Fruit fly (Drosophila melanogaster): ENCODE data around the gene edin.

edin gene

DNA sequence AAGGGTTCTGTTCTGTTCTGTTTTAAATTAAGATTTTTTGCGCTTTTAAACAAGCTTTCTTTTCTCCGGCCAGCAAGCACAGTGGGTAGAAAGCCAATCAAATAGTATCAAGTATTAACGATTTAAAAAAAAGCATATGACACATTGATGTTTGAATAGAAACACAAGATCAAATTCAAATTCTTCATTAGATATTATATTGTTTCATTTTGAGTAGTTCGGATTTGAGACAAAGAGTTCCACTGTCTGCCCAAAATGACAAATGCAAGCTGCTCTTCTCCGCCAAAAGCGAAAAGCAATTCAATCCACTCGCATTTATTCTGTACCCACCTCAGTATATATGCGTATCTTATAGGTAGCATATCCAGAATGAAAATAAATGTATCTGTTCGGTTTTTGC is 7.6 kb downstream of the edin start (continued):
- TF ChIP-seq topi (GFP tag; optimal IDR thresholded peaks at IDR 0.05), result peak; percentile 85
- peak; percentile 89 for TF ChIP-seq Hr39 (GFP tag; optimal IDR thresholded peaks at IDR 0.05)
- no peak for TF ChIP-seq Ets96B (tag; optimal IDR thresholded peaks at IDR 0.05)
- no peak for TF ChIP-seq CG1621 (tag; optimal IDR thresholded peaks at IDR 0.05)
- TF ChIP-seq CG6792 (GFP tag; optimal IDR thresholded peaks at IDR 0.05), result peak; percentile 65
- TF ChIP-seq CG9139 (GFP tag; optimal IDR thresholded peaks at IDR 0.05), result no peak
- TF ChIP-seq CG6854 (GFP tag; optimal IDR thresholded peaks at IDR 0.05), result peak; percentile 10
- TF ChIP-seq ss (GFP tag; optimal IDR thresholded peaks at IDR 0.05), result no peak
- TF ChIP-seq Hr38 (GFP tag; optimal IDR thresholded peaks at IDR 0.05), result no peak
- TF ChIP-seq dac (GFP tag; optimal IDR thresholded peaks at IDR 0.05), result no peak
- TF ChIP-seq svp (GFP tag), result peak; percentile 94
- TF ChIP-seq Eip75B (GFP tag; optimal IDR thresholded peaks at IDR 0.05), result peak; percentile 80
- TF ChIP-seq CG4318 (GFP tag; optimal IDR thresholded peaks at IDR 0.05), result no peak
- TF ChIP-seq CG7368 (GFP tag; optimal IDR thresholded peaks at IDR 0.05), result peak; percentile 29
- peak; percentile 56 for TF ChIP-seq net (GFP tag; optimal IDR thresholded peaks at IDR 0.05)

DNA sequence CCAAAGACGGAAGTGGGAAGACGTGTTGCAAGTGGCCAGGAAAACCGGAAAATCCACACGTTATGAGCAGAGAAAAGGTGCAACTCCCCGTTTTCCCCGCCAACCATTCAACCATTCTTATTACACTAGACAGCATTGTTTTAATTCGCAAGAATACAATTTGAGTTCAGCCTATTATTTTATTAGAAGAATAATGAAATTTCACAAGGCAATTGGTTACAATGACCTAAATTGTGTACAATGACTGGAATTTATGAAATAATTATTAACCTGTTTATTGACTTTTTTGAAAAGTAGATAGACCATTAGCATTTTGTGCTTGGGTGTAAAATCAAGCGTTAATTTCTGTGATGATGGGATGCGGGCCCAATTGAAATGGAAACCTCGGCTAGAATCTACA is 9.9 kb downstream of the edin start:
- TF ChIP-seq CG6808 (GFP tag; optimal IDR thresholded peaks at IDR 0.05) (no peak), CG3032 (tag; optimal IDR thresholded peaks at IDR 0.05) (no peak), Eip78C (GFP tag) (peak; percentile 71), Sox14 (GFP tag; optimal IDR thresholded peaks at IDR 0.05) (peak; percentile 40), dac (GFP tag; optimal IDR thresholded peaks at IDR 0.05) (no peak), CG11762 (GFP tag; optimal IDR thresholded peaks at IDR 0.05; ENCODE audit: insufficient read depth) (no peak), ss (GFP tag; optimal IDR thresholded peaks at IDR 0.05) (no peak), spab (GFP tag; optimal IDR thresholded peaks at IDR 0.05) (no peak), CG8119 (GFP tag; IDR thresholded peaks at IDR 0.05) (peak; percentile 58; the same call in 2 of the 3 replicates), CG6854 (GFP tag; optimal IDR thresholded peaks at IDR 0.05) (no peak), CG15336 (GFP tag; IDR thresholded peaks at IDR 0.05) (peak; percentile 61), net (GFP tag; optimal IDR thresholded peaks at IDR 0.05) (no peak), CG32006 (GFP tag; optimal IDR thresholded peaks at IDR 0.05) (peak; percentile 29), Hr39 (GFP tag; optimal IDR thresholded peaks at IDR 0.05) (no peak), Smox (GFP tag; optimal IDR thresholded peaks at IDR 0.05) (no peak), cyc (GFP tag; optimal IDR thresholded peaks at IDR 0.05) (no peak), topi (GFP tag; optimal IDR thresholded peaks at IDR 0.05) (no peak), CG8632 (GFP tag; optimal IDR thresholded peaks at IDR 0.05) (no peak), salr (GFP tag; optimal IDR thresholded peaks at IDR 0.05) (peak in 1 of 2 experiments; percentile 51), eg (GFP tag; IDR thresholded peaks at IDR 0.05) (peak; percentile 58), CG3919 (GFP tag; optimal IDR thresholded peaks at IDR 0.05) (peak; percentile 15), CG11902 (GFP tag; optimal IDR thresholded peaks at IDR 0.05) (no peak), Ets21C (GFP tag; optimal IDR thresholded peaks at IDR 0.05) (no peak), Eip93F (GFP tag; optimal IDR thresholded peaks at IDR 0.05) (no peak), dsx (GFP tag; optimal IDR thresholded peaks at IDR 0.05; ENCODE audit: poor library complexity, severe bottlenecking) (no peak), achi (GFP tag; optimal IDR thresholded peaks at IDR 0.05) (peak; percentile 29), CG11294 (GFP tag; IDR thresholded peaks at IDR 0.05) (no peak), CG31627 (GFP tag; optimal IDR thresholded peaks at IDR 0.05) (no peak), esn (GFP tag; optimal IDR thresholded peaks at IDR 0.05) (no peak), Sox15 (GFP tag; optimal IDR thresholded peaks at IDR 0.05) (no peak), Met (GFP tag; optimal IDR thresholded peaks at IDR 0.05) (no peak), acj6 (GFP tag; optimal IDR thresholded peaks at IDR 0.05) (peak; percentile 11), OdsH (GFP tag; optimal IDR thresholded peaks at IDR 0.05) (peak; percentile 11), CG1621 (tag; optimal IDR thresholded peaks at IDR 0.05) (no peak), fkh (GFP tag; optimal IDR thresholded peaks at IDR 0.05) (no peak), CG6163 (GFP tag; IDR thresholded peaks at IDR 0.05) (peak; percentile 58; the same call in 2 of the 3 replicates), Hr38 (GFP tag; optimal IDR thresholded peaks at IDR 0.05) (no peak), CG6276 (GFP tag; optimal IDR thresholded peaks at IDR 0.05) (peak; percentile 13), vri (GFP tag; optimal IDR thresholded peaks at IDR 0.05) (no peak), CG10631 (GFP tag; optimal IDR thresholded peaks at IDR 0.05) (peak; percentile 62), svp (GFP tag) (no peak), Eip75B (GFP tag; optimal IDR thresholded peaks at IDR 0.05) (peak; percentile 38), pdm3 (GFP tag; optimal IDR thresholded peaks at IDR 0.05) (peak; percentile 36), Sox102F (GFP tag; optimal IDR thresholded peaks at IDR 0.05) (no peak), CG4318 (GFP tag; optimal IDR thresholded peaks at IDR 0.05) (no peak)
